Worm (Caenorhabditis elegans) whole organism, L1 larva: ENCODE measurements around the gene asah-2.

Experiments used
- C16A3.4 ChIP-seq: fragments of 150-350 bp; optimal IDR thresholded peaks from 2 replicates; lab custom pipeline; 2014; ENCODE audit warnings: missing biosample characterization, missing genetic modification characterization
- C34B4.2 ChIP-seq: sonication (generic microtip); optimal IDR thresholded peaks from 2 replicates; lab custom pipeline; 2017; ENCODE audit warnings: mild to moderate bottlenecking, missing genetic modification characterization, missing compliant biosample characterization
- Y116A8C.19 ChIP-seq: sonication (generic microtip); optimal IDR thresholded peaks from 2 replicates; lab custom pipeline; 2016; ENCODE audit warnings: missing compliant biosample characterization, missing genetic modification characterization, borderline replicate concordance
- aha-1 ChIP-seq: fragments of 150-350 bp; optimal IDR thresholded peaks from 2 replicates; lab custom pipeline; 2014; ENCODE audit warnings: missing biosample characterization, missing genetic modification characterization
- alr-1 ChIP-seq: fragments of 200-800 bp; sonication (Bioruptor generic); optimal IDR thresholded peaks from 2 replicates; lab custom pipeline; 2018; ENCODE audit warnings: borderline replicate concordance, mild to moderate bottlenecking, missing genetic modification characterization, missing compliant biosample characterization
- ama-1 ChIP-seq: fragments of 150-350 bp; optimal IDR thresholded peaks from 2 replicates; lab custom pipeline; 2014
- blmp-1 ChIP-seq: fragments of 150-350 bp; optimal IDR thresholded peaks from 2 replicates; lab custom pipeline; 2014; ENCODE audit warnings: missing biosample characterization, missing genetic modification characterization
- ceh-82 ChIP-seq, 3 experiments: fragments of 150-350 bp in 1 of 3; sonication (generic microtip) in 2 of 3; optimal IDR thresholded peaks; 2 replicates each; lab custom pipeline; 2014 to 2017; ENCODE audit warnings: missing biosample characterization in 3 of 3, missing genetic modification characterization in 3 of 3
- ces-1 ChIP-seq: fragments of 150-350 bp; optimal IDR thresholded peaks from 2 replicates; lab custom pipeline; 2014; ENCODE audit warnings: missing biosample characterization, missing genetic modification reagents, missing genetic modification characterization
- dpl-1 ChIP-seq, 3 experiments: fragments of 150-350 bp in 2 of 3; sonication (generic microtip) in 1 of 3; optimal IDR thresholded peaks; 2 replicates each; lab custom pipeline; 2014 to 2017; ENCODE audit warnings: missing biosample characterization in 3 of 3, missing genetic modification characterization in 3 of 3, missing genetic modification reagents in 3 of 3
- dsc-1 ChIP-seq: sonication (generic microtip); optimal IDR thresholded peaks from 2 replicates; lab custom pipeline; 2016; ENCODE audit warnings: mild to moderate bottlenecking, missing genetic modification characterization, missing compliant biosample characterization
- efl-1 ChIP-seq, 4 experiments: fragments of 150-350 bp; optimal IDR thresholded peaks in 3 of 4; peaks in 1 of 4; 1 replicate in 1 of 4; 2 replicates in 3 of 4; lab custom pipeline; 2014; ENCODE audit warnings: missing biosample characterization in 2 of 4, missing genetic modification characterization in 2 of 4, missing genetic modification reagents in 2 of 4
- elt-3 ChIP-seq, 6 experiments: fragments of 150-350 bp in 1 of 6; sonication (generic microtip); optimal IDR thresholded peaks; 2 replicates each; lab custom pipeline; 2017 to 2018; ENCODE audit warnings: missing biosample characterization in 6 of 6, missing genetic modification characterization in 6 of 6, inconsistent platforms in 1 of 6
- ets-5 ChIP-seq: fragments of 200-800 bp; sonication (Bioruptor generic); IDR thresholded peaks from 2 replicates; pipeline ENCODE4 v1.3.6; 2022; ENCODE audit warnings: missing genetic modification characterization, missing compliant biosample characterization
- grh-1 ChIP-seq: fragments of 200-800 bp; sonication (Bioruptor generic); IDR thresholded peaks from 2 replicates; pipeline ENCODE4 v1.3.6; 2022; ENCODE audit warnings: missing genetic modification reagents, missing genetic modification characterization, missing compliant biosample characterization
- hlh-17 ChIP-seq: fragments of 200-800 bp; sonication (Bioruptor generic); optimal IDR thresholded peaks from 2 replicates; lab custom pipeline; 2018; ENCODE audit warnings: missing genetic modification characterization, mild to moderate bottlenecking, missing compliant biosample characterization, moderate library complexity, borderline replicate concordance
- hlh-4 ChIP-seq: sonication (generic microtip); optimal IDR thresholded peaks from 2 replicates; lab custom pipeline; 2016; ENCODE audit warnings: mild to moderate bottlenecking, missing genetic modification characterization, missing compliant biosample characterization
- hpl-2 ChIP-seq: fragments of 150-350 bp; optimal IDR thresholded peaks from 2 replicates; lab custom pipeline; 2014; ENCODE audit warnings: missing biosample characterization, missing genetic modification reagents, missing genetic modification characterization
- irx-1 ChIP-seq: sonication (generic microtip); optimal IDR thresholded peaks from 2 replicates; lab custom pipeline; 2016; ENCODE audit warnings: missing genetic modification characterization, missing compliant biosample characterization
- isw-1 ChIP-seq: fragments of 200-800 bp; sonication (Bioruptor generic); IDR thresholded peaks from 2 replicates; pipeline ENCODE4 v1.3.6; 2022; ENCODE audit warnings: missing genetic modification characterization, missing compliant biosample characterization
- lin-14 ChIP-seq: fragments of 200-800 bp; sonication (Bioruptor generic); optimal IDR thresholded peaks from 2 replicates; lab custom pipeline; 2018; ENCODE audit warnings: mild to moderate bottlenecking, missing genetic modification characterization, moderate library complexity, missing compliant biosample characterization
- lin-15B ChIP-seq: fragments of 150-350 bp; sonication (generic microtip); optimal IDR thresholded peaks from 3 replicates; lab custom pipeline; 2014; ENCODE audit warnings: missing biosample characterization, missing genetic modification characterization
- lin-35 ChIP-seq, 2 experiments: fragments of 150-350 bp; optimal IDR thresholded peaks; 2 replicates each; lab custom pipeline; 2014; ENCODE audit warnings: missing biosample characterization in 2 of 2, missing genetic modification characterization in 2 of 2, missing genetic modification reagents in 2 of 2
- lin-39 ChIP-seq: fragments of 150-350 bp; optimal IDR thresholded peaks from 2 replicates; lab custom pipeline; 2014; ENCODE audit warnings: missing biosample characterization, missing genetic modification reagents, missing genetic modification characterization
- lsy-2 ChIP-seq, 2 experiments: fragments of 150-350 bp; optimal IDR thresholded peaks; 2 replicates each; lab custom pipeline; 2014; ENCODE audit warnings: missing biosample characterization in 2 of 2, missing genetic modification characterization in 2 of 2
- mef-2 ChIP-seq: fragments of 150-350 bp; optimal IDR thresholded peaks from 2 replicates; lab custom pipeline; 2014; ENCODE audit warnings: missing biosample characterization, missing genetic modification characterization
- nhr-28 ChIP-seq: fragments of 150-350 bp; optimal IDR thresholded peaks from 2 replicates; lab custom pipeline; 2014; ENCODE audit warnings: missing biosample characterization, missing genetic modification characterization
- nhr-71 ChIP-seq: sonication (generic microtip); optimal IDR thresholded peaks from 2 replicates; lab custom pipeline; 2016; ENCODE audit warnings: mild to moderate bottlenecking, missing genetic modification characterization, moderate library complexity, missing compliant biosample characterization
- rnt-1 ChIP-seq: sonication (generic microtip); optimal IDR thresholded peaks from 2 replicates; lab custom pipeline; 2016; ENCODE audit warnings: mild to moderate bottlenecking, missing genetic modification characterization, moderate library complexity, missing compliant biosample characterization
- snu-23 ChIP-seq: sonication (generic microtip); optimal IDR thresholded peaks from 2 replicates; lab custom pipeline; 2016; ENCODE audit warnings: missing genetic modification characterization, missing compliant biosample characterization
- sup-37 ChIP-seq: fragments of 200-800 bp; sonication (Bioruptor generic); optimal IDR thresholded peaks from 2 replicates; lab custom pipeline; 2018; ENCODE audit warnings: mild to moderate bottlenecking, missing genetic modification characterization, missing compliant biosample characterization
- tbx-2 ChIP-seq: sonication (generic microtip); optimal IDR thresholded peaks from 2 replicates; lab custom pipeline; 2016; ENCODE audit warnings: missing genetic modification characterization, missing compliant biosample characterization
- tlp-1 ChIP-seq: fragments of 150-350 bp; optimal IDR thresholded peaks from 2 replicates; lab custom pipeline; 2014; ENCODE audit warnings: missing biosample characterization, missing genetic modification characterization
- unc-130 ChIP-seq: fragments of 150-350 bp; optimal IDR thresholded peaks from 2 replicates; lab custom pipeline; 2017; ENCODE audit warnings: missing biosample characterization, missing genetic modification characterization, inconsistent platforms
- unc-30 ChIP-seq: sonication (generic microtip); optimal IDR thresholded peaks from 2 replicates; lab custom pipeline; 2017; ENCODE audit warnings: missing biosample characterization, missing genetic modification characterization

The asah-2 gene

ce11 chrII:10168905-10169782 lies 29.8 kb downstream of the asah-2 start, which contains the start of gene daf-19 (continued):
- peak; percentile 66 for TF ChIP-seq nhr-71 (tag; lab: Kevin White, UChicago)
- TF ChIP-seq ces-1 (GFP tag; lab: Kevin White, UChicago) = no peak
- TF ChIP-seq lsy-2 (tag; optimal IDR thresholded peaks at IDR 0.05; lab: Kevin White, UChicago) = peak; percentile 48 to 59
- TF ChIP-seq tlp-1 (tag; lab: Kevin White, UChicago) = no peak
- TF ChIP-seq efl-1 (optimal IDR thresholded peaks at IDR 0.05; lab: Kevin White, UChicago) = peak; percentile 27 to 35
- peak in 1 of 2 experiments; percentile 18 for TF ChIP-seq efl-1 (GFP tag; optimal IDR thresholded peaks at IDR 0.05 in 1 of 2; lab: Kevin White, UChicago)
- TF ChIP-seq hpl-2 (GFP tag; lab: Kevin White, UChicago) = no peak
- TF ChIP-seq dsc-1 (tag; lab: Kevin White, UChicago) = peak; percentile 68
- TF ChIP-seq aha-1 (tag; lab: Kevin White, UChicago) = no peak
- TF ChIP-seq alr-1 = no peak
- TF ChIP-seq hlh-4 = no peak
- no peak for TF ChIP-seq Y116A8C.19 (tag; lab: Kevin White, UChicago)
- TF ChIP-seq lin-39 (tag; lab: Kevin White, UChicago) = no peak
- no peak for TF ChIP-seq hlh-17 (GFP tag; lab: Kevin White, UChicago)
- TF ChIP-seq ama-1 (lab: Kevin White, UChicago) = peak; percentile 34
- no peak for TF ChIP-seq nhr-28 (tag; lab: Kevin White, UChicago)
- TF ChIP-seq unc-30 (tag; lab: Kevin White, UChicago) = no peak
- peak; percentile 39 for TF ChIP-seq irx-1
- TF ChIP-seq, all 84 proteins: peak for 37

- no peak for TF ChIP-seq ets-5
- no peak for TF ChIP-seq Y116A8C.19 (tag; lab: Kevin White, UChicago)
- TF ChIP-seq hpl-2 (GFP tag; lab: Kevin White, UChicago) = no peak
- peak in 1 of 2 experiments; percentile 13 for TF ChIP-seq efl-1 (optimal IDR thresholded peaks at IDR 0.05; lab: Kevin White, UChicago)
- no peak for TF ChIP-seq efl-1 (GFP tag; optimal IDR thresholded peaks at IDR 0.05 in 1 of 2; lab: Kevin White, UChicago)
These were observed 31.5 kb downstream of the asah-2 start, which contains the start of gene gpd-4 for ce11 chrII:10170837-10171318. Gene gpd-4 (plus strand): TSS chrII:10171268.

- no peak for TF ChIP-seq C34B4.2 (tag; lab: Kevin White, UChicago)
- TF ChIP-seq lin-15B = peak; percentile 33
- TF ChIP-seq dpl-1 (GFP tag; optimal IDR thresholded peaks at IDR 0.05; lab: Kevin White, UChicago) = peak in 2 of 3 experiments; percentile 34 to 64
- TF ChIP-seq C16A3.4 (tag; lab: Kevin White, UChicago) = peak; percentile 37
- TF ChIP-seq sup-37 (GFP tag; lab: Kevin White, UChicago) = no peak
- TF ChIP-seq elt-3 (tag; optimal IDR thresholded peaks at IDR 0.05; lab: Kevin White, UChicago) = peak in 1 of 6 experiments; percentile 14
- peak; percentile 22 for TF ChIP-seq snu-23 (GFP tag; lab: Kevin White, UChicago)
- no peak for TF ChIP-seq isw-1 (GFP tag; lab: Robert Waterston, UW)
- no peak for TF ChIP-seq grh-1 (GFP tag; lab: Robert Waterston, UW)
- peak in 1 of 2 experiments; percentile 70 for TF ChIP-seq lsy-2 (tag; optimal IDR thresholded peaks at IDR 0.05; lab: Kevin White, UChicago)
- no peak for TF ChIP-seq unc-130
- no peak for TF ChIP-seq ama-1 (lab: Kevin White, UChicago)
- no peak for TF ChIP-seq tbx-2
- TF ChIP-seq ceh-82 (tag; optimal IDR thresholded peaks at IDR 0.05; lab: Kevin White, UChicago) = peak in 1 of 3 experiments; percentile 8
- TF ChIP-seq rnt-1 (tag; lab: Kevin White, UChicago) = peak; percentile 14
- TF ChIP-seq lin-35 (GFP tag; optimal IDR thresholded peaks at IDR 0.05; lab: Kevin White, UChicago) = peak; percentile 49 to 76
- TF ChIP-seq lin-14 = peak; percentile 6
- TF ChIP-seq efl-1 (optimal IDR thresholded peaks at IDR 0.05; lab: Kevin White, UChicago) = peak; percentile 21 to 48
- peak; percentile 57 to 89 for TF ChIP-seq efl-1 (GFP tag; optimal IDR thresholded peaks at IDR 0.05 in 1 of 2; lab: Kevin White, UChicago)
- TF ChIP-seq nhr-28 (tag; lab: Kevin White, UChicago) = no peak
- no peak for TF ChIP-seq mef-2 (tag; lab: Kevin White, UChicago)
- TF ChIP-seq blmp-1 (tag; lab: Kevin White, UChicago) = peak; percentile 33
These were observed 33.1 kb downstream of the asah-2 start, which contains the start of gene wbp-11 for ce11 chrII:10172436-10172973. Gene wbp-11 (plus strand): TSS chrII:10172923.
